Fruit fly (Drosophila melanogaster) whole organism, embryonic: ENCODE data around the gene Acp26Ab.

Source experiments
- Atf-2 ChIP-seq: fragments of 200-800 bp; sonication (Bioruptor generic); optimal IDR thresholded peaks from 2 replicates; lab custom pipeline; 2016; ENCODE audit warnings: missing biosample characterization, missing genetic modification characterization
- Awh ChIP-seq: fragments of 200-800 bp; sonication (Bioruptor generic); IDR thresholded peaks from 2 replicates; pipeline ENCODE4, ENCODE4 v1.3.6; 2022; ENCODE audit warnings: missing biosample characterization, missing genetic modification characterization
- Bteb2 ChIP-seq: fragments of 200-800 bp; sonication (Bioruptor generic); optimal IDR thresholded peaks from 2 replicates; lab custom pipeline; 2016; ENCODE audit warnings: missing biosample characterization, missing genetic modification characterization
- CG10431 ChIP-seq: fragments of 200-800 bp; sonication (Bioruptor generic); optimal IDR thresholded peaks from 3 replicates; lab custom pipeline; 2018; ENCODE audit warnings: missing biosample characterization, mild to moderate bottlenecking, missing genetic modification characterization
- CG11695 ChIP-seq: fragments of 200-800 bp; sonication (Bioruptor generic); IDR thresholded peaks from 3 replicates; pipeline ENCODE4 v1.3.6; 2022; ENCODE audit warnings: missing biosample characterization, missing genetic modification characterization
- CG11723 ChIP-seq: fragments of 200-800 bp; sonication (Bioruptor generic); optimal IDR thresholded peaks from 2 replicates; lab custom pipeline; 2017; ENCODE audit warnings: missing biosample characterization, mild to moderate bottlenecking, missing genetic modification characterization
- CG13424 ChIP-seq: fragments of 200-800 bp; sonication (Bioruptor generic); optimal IDR thresholded peaks from 2 replicates; lab custom pipeline; 2019; ENCODE audit warnings: missing biosample characterization, mild to moderate bottlenecking, missing genetic modification characterization, moderate library complexity
- CG14710 ChIP-seq: fragments of 200-800 bp; sonication (Bioruptor generic); optimal IDR thresholded peaks from 3 replicates; lab custom pipeline; 2019; ENCODE audit warnings: missing biosample characterization, mild to moderate bottlenecking, missing genetic modification characterization, moderate library complexity
- CG15479 ChIP-seq: fragments of 200-800 bp; sonication (Bioruptor generic); optimal IDR thresholded peaks from 3 replicates; lab custom pipeline; 2019; ENCODE audit warnings: missing biosample characterization, mild to moderate bottlenecking, missing genetic modification characterization, moderate library complexity
- CG16813 ChIP-seq: fragments of 200-800 bp; sonication (Bioruptor generic); IDR thresholded peaks from 3 replicates; pipeline ENCODE4 v1.3.6; 2022; ENCODE audit warnings: missing biosample characterization, missing genetic modification characterization; ENCODE audit not compliant: partially characterized antibody
- CG2199 ChIP-seq: fragments of 200-800 bp; sonication (Bioruptor generic); IDR thresholded peaks from 3 replicates; pipeline ENCODE4 v1.3.6; 2022; ENCODE audit warnings: missing biosample characterization, missing genetic modification characterization
- CG3838 ChIP-seq: fragments of 200-800 bp; sonication (Bioruptor generic); optimal IDR thresholded peaks from 3 replicates; lab custom pipeline; 2016; ENCODE audit warnings: missing biosample characterization, missing genetic modification characterization
- CG4360 ChIP-seq: fragments of 200-800 bp; sonication (Bioruptor generic); IDR thresholded peaks from 2 replicates; pipeline ENCODE4 v1.3.6; 2022; ENCODE audit warnings: missing biosample characterization, missing genetic modification characterization
- D ChIP-seq, 2 experiments: fragments of 200-800 bp in 1 of 2; fragments of >200 bp in 1 of 2; sonication (Bioruptor generic) in 1 of 2; optimal IDR thresholded peaks; 2 replicates in 1 of 2; 3 replicates in 1 of 2; lab custom pipeline; 2017; ENCODE audit warnings: mild to moderate bottlenecking in 1 of 2, missing biosample characterization in 1 of 2, missing genetic modification characterization in 1 of 2, missing genetic modification reagents in 1 of 2
- Ets65A ChIP-seq: fragments of 200-800 bp; sonication (Bioruptor generic); peaks from one replicate; lab custom pipeline; 2016; ENCODE audit warnings: missing biosample characterization, missing genetic modification characterization
- HLH4C ChIP-seq: fragments of 200-800 bp; sonication (Bioruptor generic); IDR thresholded peaks from 3 replicates; pipeline ENCODE4 v1.3.6; 2022; ENCODE audit warnings: missing biosample characterization, missing genetic modification characterization; ENCODE audit not compliant: partially characterized antibody
- HmgD ChIP-seq: fragments of 200-800 bp; sonication (Bioruptor generic); optimal IDR thresholded peaks from 3 replicates; lab custom pipeline; 2016; ENCODE audit warnings: missing biosample characterization, missing genetic modification characterization
- Hmr ChIP-seq: fragments of 200-800 bp; sonication (Bioruptor generic); optimal IDR thresholded peaks from 3 replicates; lab custom pipeline; 2017; ENCODE audit warnings: mild to moderate bottlenecking, missing biosample characterization, missing genetic modification reagents, missing genetic modification characterization
- Kr ChIP-seq: fragments of 200-800 bp; sonication (Bioruptor generic); optimal IDR thresholded peaks from 2 replicates; lab custom pipeline; 2017; ENCODE audit warnings: missing biosample characterization, mild to moderate bottlenecking, missing genetic modification characterization
- MESR4 ChIP-seq: fragments of 200-800 bp; sonication (Bioruptor generic); optimal IDR thresholded peaks from 2 replicates; lab custom pipeline; 2018; ENCODE audit warnings: missing biosample characterization, mild to moderate bottlenecking, missing genetic modification characterization, moderate library complexity
- PHDP ChIP-seq: fragments of 200-800 bp; sonication (Bioruptor generic); optimal IDR thresholded peaks from 3 replicates; lab custom pipeline; 2018; ENCODE audit warnings: missing biosample characterization, mild to moderate bottlenecking, missing genetic modification characterization, moderate library complexity
- Trl ChIP-seq, 3 experiments: fragments of >200 bp in 2 of 3; fragments of 200-800 bp in 1 of 3; sonication (Bioruptor generic) in 1 of 3; optimal IDR thresholded peaks; 2 replicates in 1 of 3; 3 replicates in 2 of 3; lab custom pipeline; 2016 to 2017; ENCODE audit warnings: missing biosample characterization in 1 of 3, missing genetic modification characterization in 1 of 3
- ac ChIP-seq: fragments of 200-800 bp; sonication (Bioruptor generic); optimal IDR thresholded peaks from 3 replicates; lab custom pipeline; 2017; ENCODE audit warnings: missing biosample characterization, mild to moderate bottlenecking, missing genetic modification characterization
- aop ChIP-seq: fragments of 200-800 bp; sonication (Bioruptor generic); IDR thresholded peaks from 2 replicates; pipeline ENCODE4 v1.3.6; 2022; ENCODE audit warnings: missing biosample characterization, missing genetic modification characterization
- caup ChIP-seq: fragments of 200-800 bp; sonication (Bioruptor generic); optimal IDR thresholded peaks from 3 replicates; lab custom pipeline; 2017; ENCODE audit warnings: missing biosample characterization, mild to moderate bottlenecking, missing genetic modification characterization, moderate library complexity; ENCODE audit not compliant: severe bottlenecking
- cg ChIP-seq: fragments of 200-800 bp; sonication (Bioruptor generic); optimal IDR thresholded peaks from 3 replicates; lab custom pipeline; 2019; ENCODE audit warnings: missing biosample characterization, mild to moderate bottlenecking, missing genetic modification characterization, moderate library complexity
- chm ChIP-seq: fragments of 200-800 bp; sonication (Bioruptor generic); IDR thresholded peaks from 2 replicates; pipeline ENCODE4 v1.3.6; 2022; ENCODE audit warnings: missing biosample characterization, missing genetic modification characterization
- crol ChIP-seq: fragments of 200-800 bp; sonication (Bioruptor generic); IDR thresholded peaks from 2 replicates; pipeline ENCODE4 v1.3.6; 2022; ENCODE audit warnings: missing biosample characterization, missing genetic modification characterization
- dm ChIP-seq: fragments of 200-800 bp; sonication (Bioruptor generic); optimal IDR thresholded peaks from 3 replicates; lab custom pipeline; 2016; ENCODE audit warnings: missing biosample characterization, missing genetic modification characterization
- dpn ChIP-seq, 2 experiments: fragments of 200-800 bp; sonication (Bioruptor generic); optimal IDR thresholded peaks; 3 replicates each; lab custom pipeline; 2016; ENCODE audit warnings: missing biosample characterization in 2 of 2, missing genetic modification characterization in 2 of 2
- emc ChIP-seq: fragments of 200-800 bp; sonication (Bioruptor generic); optimal IDR thresholded peaks from 2 replicates; lab custom pipeline; 2016; ENCODE audit warnings: missing biosample characterization, missing genetic modification characterization
- ewg ChIP-seq: fragments of 200-800 bp; sonication (Bioruptor generic); optimal IDR thresholded peaks from 3 replicates; lab custom pipeline; 2017; ENCODE audit warnings: mild to moderate bottlenecking, missing biosample characterization, missing genetic modification reagents, missing genetic modification characterization
- fd3F ChIP-seq: fragments of 200-800 bp; sonication (Bioruptor generic); optimal IDR thresholded peaks from 2 replicates; lab custom pipeline; 2018; ENCODE audit warnings: missing biosample characterization, mild to moderate bottlenecking, missing genetic modification characterization, moderate library complexity
- fu2 ChIP-seq: fragments of 200-800 bp; sonication (Bioruptor generic); optimal IDR thresholded peaks from 2 replicates; lab custom pipeline; 2016; ENCODE audit warnings: missing biosample characterization, missing genetic modification characterization
- gcm ChIP-seq: fragments of 200-800 bp; sonication (Bioruptor generic); optimal IDR thresholded peaks from 2 replicates; lab custom pipeline; 2019; ENCODE audit warnings: missing biosample characterization, mild to moderate bottlenecking, missing genetic modification characterization, moderate library complexity
- kah ChIP-seq: fragments of 200-800 bp; sonication (Bioruptor generic); optimal IDR thresholded peaks from 2 replicates; lab custom pipeline; 2018; ENCODE audit warnings: missing biosample characterization, mild to moderate bottlenecking, missing genetic modification characterization
- oc ChIP-seq: fragments of 200-800 bp; sonication (Bioruptor generic); optimal IDR thresholded peaks from 2 replicates; lab custom pipeline; 2018; ENCODE audit warnings: missing biosample characterization, mild to moderate bottlenecking, missing genetic modification characterization, moderate library complexity
- pfk ChIP-seq: fragments of 200-800 bp; sonication (Bioruptor generic); optimal IDR thresholded peaks from 2 replicates; lab custom pipeline; 2018; ENCODE audit warnings: missing biosample characterization, mild to moderate bottlenecking, missing genetic modification characterization, moderate library complexity
- ro ChIP-seq: fragments of 200-800 bp; sonication (Bioruptor generic); IDR thresholded peaks from 2 replicates; pipeline ENCODE4 v1.3.6; 2022; ENCODE audit warnings: missing biosample characterization, missing genetic modification characterization
- sna ChIP-seq: fragments of 200-800 bp; sonication (Bioruptor generic); IDR thresholded peaks from 2 replicates; pipeline ENCODE4 v1.3.6; 2022; ENCODE audit warnings: missing biosample characterization, missing genetic modification characterization; ENCODE audit not compliant: partially characterized antibody
- tll ChIP-seq, 2 experiments: fragments of 200-800 bp in 1 of 2; fragments of >200 bp in 1 of 2; sonication (Bioruptor generic) in 1 of 2; optimal IDR thresholded peaks; 2 replicates each; lab custom pipeline; 2017 to 2019; ENCODE audit warnings: missing biosample characterization in 2 of 2, missing genetic modification characterization in 2 of 2, mild to moderate bottlenecking in 1 of 2, moderate library complexity in 1 of 2
- trem ChIP-seq: fragments of 200-800 bp; optimal IDR thresholded peaks from 3 replicates; lab custom pipeline; 2019; ENCODE audit warnings: missing biosample characterization, mild to moderate bottlenecking, missing genetic modification characterization, moderate library complexity
- twi ChIP-seq: fragments of 200-800 bp; optimal IDR thresholded peaks from 2 replicates; lab custom pipeline; 2019; ENCODE audit warnings: missing biosample characterization, mild to moderate bottlenecking, missing genetic modification characterization, moderate library complexity
- tx ChIP-seq: fragments of 200-800 bp; sonication (Bioruptor generic); optimal IDR thresholded peaks from 2 replicates; lab custom pipeline; 2016; ENCODE audit warnings: missing biosample characterization, missing genetic modification characterization
- wor ChIP-seq: fragments of 200-800 bp; sonication (Bioruptor generic); IDR thresholded peaks from 2 replicates; pipeline ENCODE4 v1.3.6; 2022; ENCODE audit warnings: missing biosample characterization, missing genetic modification characterization
- zfh1 ChIP-seq: fragments of 200-800 bp; sonication (Bioruptor generic); IDR thresholded peaks from 3 replicates; pipeline ENCODE4 v1.3.6; 2022; ENCODE audit warnings: missing biosample characterization, missing genetic modification characterization

Gene Acp26Ab

dm6 chr2L:5876474-5877067, 16.1 kb downstream of the Acp26Ab start (continued):
- TF ChIP-seq caup (GFP tag; lab: Kevin White, UChicago) (peak; percentile 77), HLH4C (GFP tag; lab: Robert Waterston, UW) (no peak), CG16813 (GFP tag; lab: Robert Waterston, UW) (no peak), trem (tag; lab: Kevin White, UChicago) (no peak), Atf-2 (no peak), ewg (GFP tag; lab: Kevin White, UChicago) (no peak), wor (no peak), emc (GFP tag; lab: Kevin White, UChicago) (no peak), sna (GFP tag; lab: Robert Waterston, UW) (no peak), fu2 (no peak), HmgD (no peak), CG11695 (0 out of 3 replicates have a peak, but pooled peaks have one; percentile 18), CG3838 (no peak), CG11723 (GFP tag; lab: Kevin White, UChicago) (peak; percentile 1), CG14710 (tag; lab: Kevin White, UChicago) (no peak), Hmr (peak; percentile 78), Trl (optimal IDR thresholded peaks at IDR 0.05; lab: Kevin White, UChicago) (no peak), Trl (GFP tag; optimal IDR thresholded peaks at IDR 0.05; lab: Kevin White, UChicago) (no peak), ro (GFP tag; lab: Robert Waterston, UW) (no peak), Awh (no peak; the same call in 1 of the 2 replicates), dpn (GFP tag; optimal IDR thresholded peaks at IDR 0.05; lab: Kevin White, UChicago) (peak in 1 of 2 experiments; percentile 15), MESR4 (no peak), fd3F (GFP tag; lab: Kevin White, UChicago) (peak; percentile 63), kah (GFP tag; lab: Kevin White, UChicago) (no peak), PHDP (tag; lab: Kevin White, UChicago) (peak; percentile 79), zfh1 (GFP tag; lab: Robert Waterston, UW) (no peak), pfk (GFP tag; lab: Kevin White, UChicago) (peak; percentile 25), CG10431 (GFP tag; lab: Kevin White, UChicago) (no peak)

dm6 chr2L:5870838-5871702, 21.6 kb downstream of the Acp26Ab start:
- TF ChIP-seq twi (tag; lab: Kevin White, UChicago) (peak; percentile 99), dm (no peak), CG2199 (GFP tag; lab: Robert Waterston, UW) (peak; percentile 76; the same call in 1 of the 3 replicates), chm (GFP tag; lab: Robert Waterston, UW) (peak; percentile 21; the same call in 1 of the 2 replicates), cg (GFP tag; lab: Kevin White, UChicago) (peak; percentile 37), Kr (peak; percentile 87), oc (peak; percentile 12), Ets65A (GFP tag; lab: Kevin White, UChicago) (peak; percentile 2), aop (GFP tag; lab: Robert Waterston, UW) (0 out of 2 replicates have a peak, but pooled peaks have one; percentile 8), ac (peak; percentile 67), D (optimal IDR thresholded peaks at IDR 0.05; lab: Kevin White, UChicago) (peak; percentile 50), D (GFP tag; optimal IDR thresholded peaks at IDR 0.05; lab: Kevin White, UChicago) (no peak), CG15479 (GFP tag; lab: Kevin White, UChicago) (peak; percentile 93), Bteb2 (GFP tag; lab: Kevin White, UChicago) (no peak), CG13424 (tag; lab: Kevin White, UChicago) (no peak), tx (GFP tag; lab: Kevin White, UChicago) (no peak), tll (GFP tag; optimal IDR thresholded peaks at IDR 0.05; lab: Kevin White, UChicago) (peak in 1 of 2 experiments; percentile 25), CG4360 (GFP tag; lab: Robert Waterston, UW) (0 out of 2 replicates have a peak, but pooled peaks have one; percentile 28), gcm (no peak), crol (peak; percentile 35; the same call in 1 of the 2 replicates)
